Fruit fly (Drosophila melanogaster): Measurements from ENCODE around the gene Graf.
A peak's percentile ranks its signal among the peaks of the same experiment; 100 is the strongest.

Gene Graf

DNA sequence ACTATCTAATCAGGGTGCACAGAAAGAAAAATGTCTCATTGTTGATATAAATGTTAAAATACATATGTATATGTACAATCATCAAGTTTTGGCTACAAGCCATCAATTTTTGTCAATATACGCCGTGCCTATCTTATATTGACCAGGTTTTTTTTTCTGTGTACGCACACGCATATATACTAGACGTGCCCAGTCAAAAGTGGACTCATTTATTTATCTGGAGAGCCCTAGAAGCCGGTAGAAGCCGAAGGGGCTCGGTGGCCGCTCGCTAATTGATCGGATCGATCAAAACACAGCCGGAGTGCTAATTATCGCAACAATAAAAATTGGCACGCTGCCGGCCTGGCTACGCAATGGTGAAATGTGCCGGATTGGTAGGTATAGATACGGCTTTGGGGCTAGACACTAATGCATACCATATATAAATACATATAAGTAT lies 20.2 kb downstream of the Graf start (continued):
- no peak for TF ChIP-seq Bdp1 (GFP tag; optimal IDR thresholded peaks at IDR 0.05)
- TF ChIP-seq Fer3 (tag; optimal IDR thresholded peaks at IDR 0.05) = peak; percentile 87
- TF ChIP-seq CG32532 (GFP tag; IDR thresholded peaks at IDR 0.05) = peak; percentile 89
- TF ChIP-seq CG8388 (GFP tag; optimal IDR thresholded peaks at IDR 0.05) = peak; percentile 50
- no peak for TF ChIP-seq CG3407 (GFP tag; optimal IDR thresholded peaks at IDR 0.05)
- TF ChIP-seq kay (GFP tag; optimal IDR thresholded peaks at IDR 0.05) = peak; percentile 68
- TF ChIP-seq CG15269 (tag; optimal IDR thresholded peaks at IDR 0.05) = peak; percentile 80
- no peak for TF ChIP-seq run (tag; optimal IDR thresholded peaks at IDR 0.05)
- no peak for TF ChIP-seq fru (optimal IDR thresholded peaks at IDR 0.05)
- TF ChIP-seq CG10321 (GFP tag; IDR thresholded peaks at IDR 0.05) = 0 out of 2 replicates have a peak, but pooled peaks have one; percentile 29
- TF ChIP-seq Antp (GFP tag; optimal IDR thresholded peaks at IDR 0.05) = peak; percentile 44
- TF ChIP-seq Vsx1 (GFP tag; optimal IDR thresholded peaks at IDR 0.05) = peak; percentile 70
- TF ChIP-seq CG13894 (tag; optimal IDR thresholded peaks at IDR 0.05) = peak; percentile 79
- no peak for TF ChIP-seq Lim3 (GFP tag; IDR thresholded peaks at IDR 0.05)
- TF ChIP-seq CG18599 (GFP tag; optimal IDR thresholded peaks at IDR 0.05) = peak; percentile 91
- no peak for TF ChIP-seq CG42726 (GFP tag; IDR thresholded peaks at IDR 0.05; ENCODE audit: partially characterized antibody)
- TF ChIP-seq BtbVII (GFP tag; optimal IDR thresholded peaks at IDR 0.05) = peak; percentile 48
- peak; percentile 54 for TF ChIP-seq CG16863 (GFP tag; optimal IDR thresholded peaks at IDR 0.05)
- no peak for TF ChIP-seq BEAF-32 (GFP tag; optimal IDR thresholded peaks at IDR 0.05)
- no peak for TF ChIP-seq Trl (optimal IDR thresholded peaks at IDR 0.05)
- TF ChIP-seq Trl (GFP tag; optimal IDR thresholded peaks at IDR 0.05) = peak; percentile 46
- peak; percentile 1 for TF ChIP-seq CG2875 (GFP tag; optimal IDR thresholded peaks at IDR 0.05)
- TF ChIP-seq sim (GFP tag; IDR thresholded peaks at IDR 0.05) = no peak
- no peak for TF ChIP-seq btn (GFP tag; optimal IDR thresholded peaks at IDR 0.05)
- peak; percentile 47 for TF ChIP-seq ssp (GFP tag; IDR thresholded peaks at IDR 0.05)
- TF ChIP-seq CG7928 (GFP tag; optimal IDR thresholded peaks at IDR 0.05) = peak; percentile 15
- peak; percentile 76 for TF ChIP-seq B-H2 (GFP tag; optimal IDR thresholded peaks at IDR 0.05)
- peak; percentile 3 for TF ChIP-seq Atf-2 (GFP tag; optimal IDR thresholded peaks at IDR 0.05)
- peak; percentile 68 for TF ChIP-seq CG6765 (GFP tag; optimal IDR thresholded peaks at IDR 0.05)
- peak; percentile 78 for TF ChIP-seq grau (tag; optimal IDR thresholded peaks at IDR 0.05)
- TF ChIP-seq luna (GFP tag; optimal IDR thresholded peaks at IDR 0.05) = no peak
- peak; percentile 77 for TF ChIP-seq CG7839 (tag; optimal IDR thresholded peaks at IDR 0.05)
- peak; percentile 64 for TF ChIP-seq ATbp (GFP tag; optimal IDR thresholded peaks at IDR 0.05)
- TF ChIP-seq CG3163 (GFP tag; optimal IDR thresholded peaks at IDR 0.05) = no peak
- TF ChIP-seq usp (GFP tag; optimal IDR thresholded peaks at IDR 0.05) = no peak
- no peak for TF ChIP-seq CG6791 (GFP tag; IDR thresholded peaks at IDR 0.05; ENCODE audit: partially characterized antibody)
- peak; percentile 67 for TF ChIP-seq CG12219 (GFP tag; optimal IDR thresholded peaks at IDR 0.05)
- no peak for TF ChIP-seq hth (optimal IDR thresholded peaks at IDR 0.05)
- no peak for TF ChIP-seq CG9876 (GFP tag; optimal IDR thresholded peaks at IDR 0.05)
- TF ChIP-seq CG7556 (GFP tag; optimal IDR thresholded peaks at IDR 0.05) = peak; percentile 66
- TF ChIP-seq CG15073 (GFP tag; optimal IDR thresholded peaks at IDR 0.05) = no peak
- TF ChIP-seq CG14860 (GFP tag; IDR thresholded peaks at IDR 0.05; ENCODE audit: partially characterized antibody) = no peak
- no peak for TF ChIP-seq CG14965 (GFP tag; optimal IDR thresholded peaks at IDR 0.05; ENCODE audit: borderline replicate concordance)
- no peak for TF ChIP-seq CG4282 (GFP tag; optimal IDR thresholded peaks at IDR 0.05)
- peak; percentile 47 for TF ChIP-seq NK7.1 (GFP tag; optimal IDR thresholded peaks at IDR 0.05)
- TF ChIP-seq Six4 (GFP tag; optimal IDR thresholded peaks at IDR 0.05) = peak; percentile 31
- no peak for TF ChIP-seq CG1832 (GFP tag; optimal IDR thresholded peaks at IDR 0.05)
- TF ChIP-seq D (optimal IDR thresholded peaks at IDR 0.05) = no peak
- no peak for TF ChIP-seq D (GFP tag; optimal IDR thresholded peaks at IDR 0.05)
- peak; percentile 71 for TF ChIP-seq CG9215 (GFP tag; IDR thresholded peaks at IDR 0.05)
- TF ChIP-seq MTF-1 (GFP tag; optimal IDR thresholded peaks at IDR 0.05; ENCODE audit: borderline replicate concordance) = peak; percentile 7
- TF ChIP-seq CG12769 (tag; optimal IDR thresholded peaks at IDR 0.05) = peak; percentile 87
